Fruit fly (Drosophila melanogaster): ENCODE data around the gene CG16903.

DNA sequence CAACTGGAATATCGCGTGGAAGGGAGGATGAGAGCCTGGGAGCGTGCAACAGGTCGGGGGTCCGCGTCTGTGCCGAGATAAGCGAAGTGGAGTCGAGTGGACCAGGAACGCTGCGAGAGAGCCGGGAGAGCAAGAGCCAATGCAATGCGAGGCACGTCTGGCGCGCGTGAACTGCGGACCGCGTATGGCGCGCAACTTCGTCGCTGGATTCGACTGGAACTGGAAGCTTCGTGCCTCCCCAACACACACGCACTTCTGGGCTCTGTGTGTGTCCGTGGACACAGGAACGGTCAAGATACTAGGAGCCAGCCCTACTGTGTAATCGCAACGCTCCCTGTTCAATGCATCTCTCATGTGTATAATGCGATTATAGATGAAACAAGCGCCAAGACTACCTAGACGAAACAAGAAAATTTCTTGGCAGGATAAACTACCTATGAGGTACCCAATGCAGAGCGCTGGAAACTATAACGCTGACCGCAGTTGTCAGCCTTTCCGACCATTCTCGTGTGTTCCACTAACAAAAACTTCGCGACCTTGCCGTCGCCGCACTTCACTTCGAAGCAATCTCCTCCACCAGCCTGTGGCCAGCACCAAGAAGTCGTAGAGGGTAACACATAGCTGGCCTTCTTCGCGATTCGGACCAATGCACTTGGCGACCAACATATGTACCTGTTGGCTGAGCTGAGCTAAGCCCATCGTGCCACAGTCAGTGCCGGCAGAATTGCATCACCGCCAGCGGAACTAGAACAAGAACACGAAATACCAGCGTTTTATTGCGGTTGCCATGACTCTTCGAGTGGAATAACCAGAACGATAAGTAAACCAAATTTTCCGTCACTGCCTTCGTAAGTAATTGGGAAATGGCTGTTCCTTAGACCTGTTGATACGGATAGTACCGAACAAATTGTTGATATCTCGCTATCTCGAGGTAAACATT lies 8.1 kb downstream of the CG16903 start, which contains the start of gene Rtca:
- TF ChIP-seq pad (GFP tag; optimal IDR thresholded peaks at IDR 0.05) (peak; percentile 35), kay (GFP tag; ENCODE audit: borderline replicate concordance) (no peak), CG7045 (GFP tag; optimal IDR thresholded peaks at IDR 0.05) (peak; percentile 49), toe (GFP tag; optimal IDR thresholded peaks at IDR 0.05) (no peak), CG5204 (GFP tag; optimal IDR thresholded peaks at IDR 0.05) (no peak), tj (GFP tag; optimal IDR thresholded peaks at IDR 0.05) (peak; percentile 19), CG7101 (tag; optimal IDR thresholded peaks at IDR 0.05) (peak; percentile 72), Mnt (GFP tag; optimal IDR thresholded peaks at IDR 0.05) (peak; percentile 7)

Measured in whole organism, adult.